Worm (Caenorhabditis elegans) whole organism, midembryonic: ENCODE measurements around the gene T14B4.20.

Experiments used
- T22C8.4 ChIP-seq: fragments of 200-800 bp; sonication (Bioruptor generic); IDR thresholded peaks from 2 replicates; pipeline ENCODE4 v1.3.6; 2022; ENCODE audit warnings: missing genetic modification characterization, missing compliant biosample characterization
- cog-1 ChIP-seq: sonication (generic microtip); optimal IDR thresholded peaks from 2 replicates; lab custom pipeline; 2016; ENCODE audit warnings: missing genetic modification characterization, missing compliant biosample characterization
- flt-1 ChIP-seq: fragments of 200-800 bp; sonication (Bioruptor generic); IDR thresholded peaks from 2 replicates; pipeline ENCODE4 v1.3.6; 2022; ENCODE audit warnings: missing genetic modification characterization, missing compliant biosample characterization
- klf-2 ChIP-seq: fragments of 200-800 bp; sonication (Bioruptor generic); conservative IDR thresholded peaks from 2 replicates; pipeline ENCODE4 v1.3.6; 2022; ENCODE audit warnings: missing genetic modification reagents, missing genetic modification characterization, missing compliant biosample characterization
- med-1 ChIP-seq: sonication (generic microtip); optimal IDR thresholded peaks from 2 replicates; lab custom pipeline; 2017; ENCODE audit warnings: missing genetic modification characterization, mild to moderate bottlenecking, missing compliant biosample characterization, antibody characterized with exemption, missing genetic modification reagents; ENCODE audit not compliant: insufficient read depth
- ref-1 ChIP-seq: fragments of 200-800 bp; sonication (Bioruptor generic); conservative IDR thresholded peaks from 2 replicates; pipeline ENCODE4 v1.3.6; 2022; ENCODE audit warnings: missing genetic modification reagents, missing genetic modification characterization, missing compliant biosample characterization
- tab-1 ChIP-seq: fragments of 200-800 bp; sonication (Bioruptor generic); IDR thresholded peaks from 2 replicates; pipeline ENCODE4 v1.3.6; 2022; ENCODE audit warnings: missing genetic modification characterization, missing compliant biosample characterization
- ztf-23 ChIP-seq: fragments of 200-800 bp; sonication (Bioruptor generic); IDR thresholded peaks from 2 replicates; pipeline ENCODE4 v1.3.6; 2022; ENCODE audit warnings: missing genetic modification reagents, missing genetic modification characterization, missing compliant biosample characterization
- ztf-29 ChIP-seq: fragments of 200-800 bp; sonication (Bioruptor generic); IDR thresholded peaks from 2 replicates; pipeline ENCODE4 v1.3.6; 2022; ENCODE audit warnings: missing genetic modification reagents, missing genetic modification characterization, missing compliant biosample characterization

Gene T14B4.20

ce11 chrII:6712177-6712981, 4.3 kb upstream of the T14B4.20 start, which contains the start of the genes dpy-10 and T14B4.19:
Gene dpy-10 (minus strand): TSS chrII:6712227.
Gene T14B4.19 (minus strand): TSS chrII:6712931.
- TF ChIP-seq cog-1 (tag; lab: Kevin White, UChicago) = no peak
- no peak for TF ChIP-seq klf-2 (GFP tag; lab: Robert Waterston, UW)
- TF ChIP-seq T22C8.4 (GFP tag; lab: Robert Waterston, UW) = no peak
- TF ChIP-seq ref-1 = no peak
- TF ChIP-seq ztf-29 (GFP tag; lab: Robert Waterston, UW) = no peak
- no peak for TF ChIP-seq tab-1 (GFP tag; lab: Robert Waterston, UW)
- TF ChIP-seq med-1 (GFP tag; lab: Kevin White, UChicago) = no peak
- no peak for TF ChIP-seq flt-1 (GFP tag; lab: Robert Waterston, UW)
- no peak for TF ChIP-seq ztf-23

ce11 chrII:6713003-6713402, 3.7 kb upstream of the T14B4.20 start:
- TF ChIP-seq T22C8.4 (GFP tag; lab: Robert Waterston, UW) (no peak), ref-1 (no peak), klf-2 (GFP tag; lab: Robert Waterston, UW) (no peak), ztf-23 (no peak), flt-1 (GFP tag; lab: Robert Waterston, UW) (no peak), cog-1 (tag; lab: Kevin White, UChicago) (no peak), med-1 (GFP tag; lab: Kevin White, UChicago) (no peak), tab-1 (GFP tag; lab: Robert Waterston, UW) (no peak), ztf-29 (GFP tag; lab: Robert Waterston, UW) (no peak)

ce11 chrII:6713832-6714342, 2.8 kb upstream of the T14B4.20 start, which contains the start of gene dpy-2:
Gene dpy-2 (plus strand): TSS chrII:6714292.
- TF ChIP-seq ztf-29 (GFP tag; lab: Robert Waterston, UW) (no peak), cog-1 (tag; lab: Kevin White, UChicago) (no peak), tab-1 (GFP tag; lab: Robert Waterston, UW) (no peak), T22C8.4 (GFP tag; lab: Robert Waterston, UW) (no peak), ref-1 (no peak), klf-2 (GFP tag; lab: Robert Waterston, UW) (no peak), flt-1 (GFP tag; lab: Robert Waterston, UW) (no peak), ztf-23 (no peak), med-1 (GFP tag; lab: Kevin White, UChicago) (no peak)

- TF ChIP-seq flt-1 (GFP tag; lab: Robert Waterston, UW) (no peak), T22C8.4 (GFP tag; lab: Robert Waterston, UW) (no peak), cog-1 (tag; lab: Kevin White, UChicago) (no peak), ref-1 (no peak), ztf-29 (GFP tag; lab: Robert Waterston, UW) (no peak), tab-1 (GFP tag; lab: Robert Waterston, UW) (no peak), med-1 (GFP tag; lab: Kevin White, UChicago) (no peak), klf-2 (GFP tag; lab: Robert Waterston, UW) (no peak), ztf-23 (no peak)
Observed at ce11 chrII:6715853-6716252, 848 bp upstream of the T14B4.20 start.

ce11 chrII:6718221-6718620, 1.5 kb downstream of the T14B4.20 start, which contains the start of gene tsp-10:
Gene tsp-10 (plus strand): TSS chrII:6718586.
- TF ChIP-seq klf-2 (GFP tag; lab: Robert Waterston, UW) (no peak), flt-1 (GFP tag; lab: Robert Waterston, UW) (no peak)

ce11 chrII:6721581-6721980, 4.9 kb downstream of the T14B4.20 start:
- TF ChIP-seq flt-1 (GFP tag; lab: Robert Waterston, UW) (peak; percentile 65; the same call in 1 of the 2 replicates), tab-1 (GFP tag; lab: Robert Waterston, UW) (peak; percentile 70; the same call in 1 of the 2 replicates), ref-1 (no peak), cog-1 (tag; lab: Kevin White, UChicago) (no peak), klf-2 (GFP tag; lab: Robert Waterston, UW) (no peak), T22C8.4 (GFP tag; lab: Robert Waterston, UW) (no peak), med-1 (GFP tag; lab: Kevin White, UChicago) (peak; percentile 9), ztf-29 (GFP tag; lab: Robert Waterston, UW) (0 out of 2 replicates have a peak, but pooled peaks have one; percentile 45), ztf-23 (peak; percentile 85)

ce11 chrII:6726814-6727213, 10.1 kb downstream of the T14B4.20 start:
- TF ChIP-seq ztf-23 (no peak), ref-1 (no peak), tab-1 (GFP tag; lab: Robert Waterston, UW) (no peak), klf-2 (GFP tag; lab: Robert Waterston, UW) (no peak), T22C8.4 (GFP tag; lab: Robert Waterston, UW) (no peak), ztf-29 (GFP tag; lab: Robert Waterston, UW) (no peak), flt-1 (GFP tag; lab: Robert Waterston, UW) (no peak), med-1 (GFP tag; lab: Kevin White, UChicago) (no peak), cog-1 (tag; lab: Kevin White, UChicago) (no peak)

- TF ChIP-seq T22C8.4 (GFP tag; lab: Robert Waterston, UW) = no peak
- no peak for TF ChIP-seq flt-1 (GFP tag; lab: Robert Waterston, UW)
- TF ChIP-seq ref-1 = no peak
- TF ChIP-seq med-1 (GFP tag; lab: Kevin White, UChicago) = no peak
- no peak for TF ChIP-seq cog-1 (tag; lab: Kevin White, UChicago)
- TF ChIP-seq ztf-23 = no peak
- TF ChIP-seq klf-2 (GFP tag; lab: Robert Waterston, UW) = no peak
- TF ChIP-seq tab-1 (GFP tag; lab: Robert Waterston, UW) = no peak
- no peak for TF ChIP-seq ztf-29 (GFP tag; lab: Robert Waterston, UW)
Observed at ce11 chrII:6729331-6729730, 12.6 kb downstream of the T14B4.20 start, which contains the start of gene T14B4.8. Gene T14B4.8 (minus strand): TSS chrII:6729390.
